Fruit fly (Drosophila melanogaster) Kc167 (cell line): ENCODE results near the gene CG31251.

ENCODE experiments used
- Sin3A ChIP-seq: fragments of >200 bp; optimal IDR thresholded peaks from 2 replicates; lab custom pipeline; 2018; ENCODE audit warnings: missing external identifiers
- h ChIP-seq: fragments of >200 bp; optimal IDR thresholded peaks from 3 replicates; lab custom pipeline; 2018; ENCODE audit warnings: missing external identifiers
- insv ChIP-seq: fragments of >200 bp; optimal IDR thresholded peaks from 3 replicates; lab custom pipeline; 2018; ENCODE audit warnings: missing external identifiers
- psq ChIP-seq: fragments of >200 bp; optimal IDR thresholded peaks from 2 replicates; lab custom pipeline; 2017; ENCODE audit warnings: missing external identifiers
- ttk ChIP-seq: sonication (Bioruptor generic); optimal IDR thresholded peaks from 2 replicates; lab custom pipeline; 2017; ENCODE audit warnings: missing external identifiers

dm6 chr3R:17707799-17708198 is 23.1 kb upstream of the CG31251 start:
- TF ChIP-seq psq (lab: Kevin White, UChicago): no peak
- TF ChIP-seq insv (lab: Kevin White, UChicago): no peak
- TF ChIP-seq Sin3A (lab: Kevin White, UChicago): no peak
- TF ChIP-seq h (lab: Kevin White, UChicago): no peak
- TF ChIP-seq ttk (lab: Kevin White, UChicago): no peak
